Worm (Caenorhabditis elegans): ENCODE results near the gene C24H10.2.

The C24H10.2 gene

DNA sequence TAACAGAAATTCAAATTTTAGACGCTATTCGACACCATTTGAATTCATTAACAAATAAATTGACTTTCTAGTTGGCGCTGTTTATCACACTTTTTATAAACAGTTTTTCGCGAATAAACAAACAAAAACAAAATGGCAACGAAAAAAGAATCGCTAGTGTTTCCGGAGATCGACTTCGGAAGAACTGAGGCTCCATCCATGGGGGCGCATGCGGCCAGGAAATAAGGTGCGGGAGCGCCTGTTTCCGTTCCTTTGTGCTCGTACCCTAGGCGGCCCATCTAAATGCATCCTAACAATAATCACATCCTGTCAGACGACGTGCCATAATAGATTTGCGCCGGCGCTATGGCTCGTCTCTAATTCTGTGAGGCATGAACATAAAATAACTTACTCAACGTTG lies 19.7 kb downstream of the C24H10.2 start:
- TF ChIP-seq pqm-1 (tag; optimal IDR thresholded peaks at IDR 0.05) (no peak), elt-2 (tag; optimal IDR thresholded peaks at IDR 0.05) (no peak), ahr-1 (tag; optimal IDR thresholded peaks at IDR 0.05) (no peak), T23F11.4 (GFP tag; optimal IDR thresholded peaks at IDR 0.05) (no peak), ceh-18 (tag; optimal IDR thresholded peaks at IDR 0.05) (no peak)

DNA sequence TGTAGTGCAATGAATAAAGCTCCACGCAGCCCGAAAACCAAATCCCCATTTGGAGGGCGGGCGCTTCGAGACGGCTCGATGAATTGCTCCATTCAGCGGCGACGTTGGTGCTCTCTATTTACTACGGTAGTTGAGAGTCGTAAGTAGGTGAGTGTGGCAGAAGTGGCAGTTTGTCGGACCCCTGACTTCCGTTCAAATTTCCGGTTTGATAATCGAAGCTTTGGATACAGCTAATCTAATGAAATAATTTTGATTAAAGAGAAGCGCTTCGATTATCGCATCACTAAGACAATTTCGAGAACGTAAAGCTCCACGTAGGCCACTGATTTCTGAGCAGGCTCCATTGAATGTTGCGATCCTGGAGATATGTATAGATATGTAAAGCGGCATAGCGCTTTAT lies 20.1 kb downstream of the C24H10.2 start, which contains the start of gene ets-5:
Gene ets-5, minus strand, starts transcription at position 32 of the 400 bp plus-strand sequence.
- no peak for TF ChIP-seq K02D7.2 (tag; optimal IDR thresholded peaks at IDR 0.05)
- TF ChIP-seq K09A11.1 (tag; optimal IDR thresholded peaks at IDR 0.05; ENCODE audit: insufficient read depth), result no peak
- TF ChIP-seq pha-2 (tag; optimal IDR thresholded peaks at IDR 0.05), result no peak
- no peak for TF ChIP-seq gmeb-2 (tag; optimal IDR thresholded peaks at IDR 0.05)
- TF ChIP-seq F13H6.1 (tag; optimal IDR thresholded peaks at IDR 0.05), result no peak
- no peak for TF ChIP-seq pha-4 (tag; optimal IDR thresholded peaks at IDR 0.05)
- TF ChIP-seq tbx-7 (tag; optimal IDR thresholded peaks at IDR 0.05), result no peak
- TF ChIP-seq fax-1 (tag; optimal IDR thresholded peaks at IDR 0.05), result no peak
- no peak for TF ChIP-seq unc-86 (tag; optimal IDR thresholded peaks at IDR 0.05)

DNA sequence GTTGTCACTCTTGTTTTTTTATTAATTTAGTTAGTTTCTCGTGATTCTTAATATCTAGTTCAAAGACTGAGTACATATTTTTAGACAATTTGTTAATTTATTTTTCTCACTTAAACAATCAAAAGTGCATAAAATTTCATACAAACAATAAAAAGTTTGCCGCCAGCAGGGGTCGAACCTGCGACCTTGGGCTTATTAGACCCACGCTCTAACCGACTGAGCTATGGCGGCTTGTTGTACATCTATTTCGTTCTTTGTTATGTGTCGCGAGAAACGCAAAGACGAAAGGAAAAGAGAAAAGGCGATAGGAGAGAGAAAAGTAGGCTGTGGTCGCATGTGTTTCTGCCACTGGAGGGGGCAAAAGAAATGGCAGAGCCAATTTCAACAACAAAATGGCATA lies 21.1 kb downstream of the C24H10.2 start:
- TF ChIP-seq ceh-18 (tag; optimal IDR thresholded peaks at IDR 0.05) (peak; percentile 95), ceh-31 (tag; optimal IDR thresholded peaks at IDR 0.05) (peak; percentile 91), ceh-2 (tag; optimal IDR thresholded peaks at IDR 0.05) (peak; percentile 89), pha-4 (tag; optimal IDR thresholded peaks at IDR 0.05) (no peak), hlh-13 (GFP tag; optimal IDR thresholded peaks at IDR 0.05) (peak; percentile 92), ceh-48 (tag; optimal IDR thresholded peaks at IDR 0.05) (peak; percentile 89), nhr-232 (tag; optimal IDR thresholded peaks at IDR 0.05) (peak; percentile 86), unc-86 (tag; optimal IDR thresholded peaks at IDR 0.05) (peak; percentile 94), pag-3 (tag; optimal IDR thresholded peaks at IDR 0.05; ENCODE audit: borderline replicate concordance) (peak; percentile 90), K02D7.2 (tag; optimal IDR thresholded peaks at IDR 0.05) (peak; percentile 95), elt-2 (tag; optimal IDR thresholded peaks at IDR 0.05) (peak; percentile 97), nhr-11 (tag; optimal IDR thresholded peaks at IDR 0.05) (no peak), rnt-1 (tag; optimal IDR thresholded peaks at IDR 0.05) (peak; percentile 93), ceh-14 (tag; optimal IDR thresholded peaks at IDR 0.05) (peak; percentile 97), elt-4 (tag; optimal IDR thresholded peaks at IDR 0.05) (peak; percentile 74), ztf-16 (tag; optimal IDR thresholded peaks at IDR 0.05) (peak; percentile 89), lin-11 (tag; optimal IDR thresholded peaks at IDR 0.05) (peak; percentile 92), fkh-6 (tag; optimal IDR thresholded peaks at IDR 0.05) (peak; percentile 93), tbx-7 (tag; optimal IDR thresholded peaks at IDR 0.05) (peak; percentile 49), ahr-1 (tag; optimal IDR thresholded peaks at IDR 0.05) (peak; percentile 73), ttx-3 (tag; optimal IDR thresholded peaks at IDR 0.05) (peak; percentile 96), sox-4 (tag; optimal IDR thresholded peaks at IDR 0.05) (peak; percentile 96), dve-1 (tag; optimal IDR thresholded peaks at IDR 0.05) (peak; percentile 94), ceh-6 (GFP tag; optimal IDR thresholded peaks at IDR 0.05) (peak; percentile 92), Y22D7AL.16 (tag; optimal IDR thresholded peaks at IDR 0.05) (peak; percentile 95), dmd-4 (tag; optimal IDR thresholded peaks at IDR 0.05; ENCODE audit: borderline replicate concordance) (peak; percentile 94), hlh-6 (tag; optimal IDR thresholded peaks at IDR 0.05) (peak; percentile 95), gmeb-2 (tag; optimal IDR thresholded peaks at IDR 0.05) (peak; percentile 97), sox-2 (GFP tag; IDR thresholded peaks at IDR 0.05) (peak; percentile 93), npax-4 (tag; optimal IDR thresholded peaks at IDR 0.05) (peak; percentile 88), ama-1 (optimal IDR thresholded peaks at IDR 0.05) (no peak), K09A11.1 (tag; optimal IDR thresholded peaks at IDR 0.05; ENCODE audit: insufficient read depth) (peak; percentile 89), nfya-1 (tag; optimal IDR thresholded peaks at IDR 0.05) (peak; percentile 85), odd-2 (tag; optimal IDR thresholded peaks at IDR 0.05) (peak; percentile 71), tbx-2 (tag; optimal IDR thresholded peaks at IDR 0.05) (peak; percentile 96), pha-2 (tag; optimal IDR thresholded peaks at IDR 0.05) (peak; percentile 95), pax-1 (tag; optimal IDR thresholded peaks at IDR 0.05) (peak; percentile 5), fkh-10 (GFP tag; optimal IDR thresholded peaks at IDR 0.05) (peak; percentile 13), ceh-45 (GFP tag; IDR thresholded peaks at IDR 0.05) (peak; percentile 84), madf-2 (tag; optimal IDR thresholded peaks at IDR 0.05) (peak; percentile 92), ceh-19 (GFP tag; optimal IDR thresholded peaks at IDR 0.05) (peak; percentile 97), hlh-8 (tag; optimal IDR thresholded peaks at IDR 0.05) (peak; percentile 84), syd-9 (tag; optimal IDR thresholded peaks at IDR 0.05) (peak; percentile 93), ceh-30 (tag; optimal IDR thresholded peaks at IDR 0.05) (peak; percentile 94)

Data from whole organism, late embryonic.